Fruit fly (Drosophila melanogaster): ENCODE results near the gene CG12236.

CG12236 gene

dm6 chrX:5924378-5924777, 16.4 kb downstream of the CG12236 start:
- no peak for TF ChIP-seq mld (GFP tag; IDR thresholded peaks at IDR 0.05; ENCODE audit: partially characterized antibody)
- no peak for TF ChIP-seq Hey (tag; optimal IDR thresholded peaks at IDR 0.05)
- no peak for TF ChIP-seq CG6791 (GFP tag; IDR thresholded peaks at IDR 0.05; ENCODE audit: partially characterized antibody)
- TF ChIP-seq Abd-B (GFP tag; optimal IDR thresholded peaks at IDR 0.05) = no peak
- peak in 1 of 3 experiments; percentile 8 for TF ChIP-seq lola (GFP tag; optimal IDR thresholded peaks at IDR 0.05)
- TF ChIP-seq Side (GFP tag; optimal IDR thresholded peaks at IDR 0.05) = no peak
- TF ChIP-seq Doc3 (GFP tag; IDR thresholded peaks at IDR 0.05; ENCODE audit: partially characterized antibody) = no peak
- TF ChIP-seq Mad (GFP tag; optimal IDR thresholded peaks at IDR 0.05) = no peak
- 0 out of 3 replicates have a peak, but pooled peaks have one; percentile 29 for TF ChIP-seq CG7357 (GFP tag; IDR thresholded peaks at IDR 0.05)
- TF ChIP-seq wek (GFP tag; optimal IDR thresholded peaks at IDR 0.05) = no peak
- TF ChIP-seq chinmo (GFP tag; IDR thresholded peaks at IDR 0.05; ENCODE audit: partially characterized antibody) = no peak
- TF ChIP-seq CG30431 (GFP tag; optimal IDR thresholded peaks at IDR 0.05) = no peak
- TF ChIP-seq CG12391 (tag; optimal IDR thresholded peaks at IDR 0.05) = peak; percentile 27
- TF ChIP-seq Eip74EF (GFP tag; optimal IDR thresholded peaks at IDR 0.05) = no peak
- TF ChIP-seq ci (GFP tag; IDR thresholded peaks at IDR 0.05) = 0 out of 3 replicates have a peak, but pooled peaks have one; percentile 37
- peak; percentile 25 for TF ChIP-seq NfI (GFP tag; optimal IDR thresholded peaks at IDR 0.05)
- TF ChIP-seq vvl (GFP tag; IDR thresholded peaks at IDR 0.05) = peak; percentile 63; the same call in 1 of the 2 replicates
- TF ChIP-seq CG4820 (GFP tag; optimal IDR thresholded peaks at IDR 0.05) = peak; percentile 32
- no peak for TF ChIP-seq unc-4 (GFP tag; IDR thresholded peaks at IDR 0.05; ENCODE audit: partially characterized antibody)
- no peak for TF ChIP-seq jigr1 (GFP tag; IDR thresholded peaks at IDR 0.05)
- peak; percentile 68 for TF ChIP-seq gem (tag; optimal IDR thresholded peaks at IDR 0.05)
- no peak for TF ChIP-seq chm (GFP tag; IDR thresholded peaks at IDR 0.05)
- no peak for TF ChIP-seq CG13775 (GFP tag; optimal IDR thresholded peaks at IDR 0.05)
- TF ChIP-seq CG3838 (GFP tag; optimal IDR thresholded peaks at IDR 0.05) = no peak
- no peak for TF ChIP-seq CG32772 (GFP tag; IDR thresholded peaks at IDR 0.05)
- TF ChIP-seq Dll (GFP tag; IDR thresholded peaks at IDR 0.05; ENCODE audit: partially characterized antibody) = no peak
- TF ChIP-seq Fer2 (tag; optimal IDR thresholded peaks at IDR 0.05) = no peak
- no peak for TF ChIP-seq CG17568 (GFP tag; optimal IDR thresholded peaks at IDR 0.05)
- TF ChIP-seq sens (GFP tag) = peak; percentile 70
- TF ChIP-seq row (GFP tag; IDR thresholded peaks at IDR 0.05) = peak; percentile 59
- TF ChIP-seq CG18262 (tag; optimal IDR thresholded peaks at IDR 0.05) = peak; percentile 32
- no peak for TF ChIP-seq amos (GFP tag; IDR thresholded peaks at IDR 0.05; ENCODE audit: partially characterized antibody)
- no peak for TF ChIP-seq ham (GFP tag; IDR thresholded peaks at IDR 0.05)
- peak; percentile 10 for TF ChIP-seq bab2 (GFP tag; optimal IDR thresholded peaks at IDR 0.05)
- 0 out of 2 replicates have a peak, but pooled peaks have one; percentile 14 for TF ChIP-seq E2f2 (GFP tag; IDR thresholded peaks at IDR 0.05)
- no peak for TF ChIP-seq zen (tag; optimal IDR thresholded peaks at IDR 0.05)
- TF ChIP-seq CG9215 (GFP tag; IDR thresholded peaks at IDR 0.05) = no peak; the same call in 1 of the 2 replicates
- TF ChIP-seq CG14014 (GFP tag; IDR thresholded peaks at IDR 0.05) = peak; percentile 27; the same call in 1 of the 2 replicates
- TF ChIP-seq MESR4 (GFP tag; optimal IDR thresholded peaks at IDR 0.05) = no peak
- no peak for TF ChIP-seq CG16813 (GFP tag; IDR thresholded peaks at IDR 0.05; ENCODE audit: partially characterized antibody)
- peak; percentile 1 for TF ChIP-seq CG13624 (GFP tag; optimal IDR thresholded peaks at IDR 0.05)
- peak; percentile 38 for TF ChIP-seq CG7839 (tag; optimal IDR thresholded peaks at IDR 0.05)
- no peak for TF ChIP-seq da (GFP tag; optimal IDR thresholded peaks at IDR 0.05)
- peak; percentile 56 for TF ChIP-seq CG10979 (tag; optimal IDR thresholded peaks at IDR 0.05)
- peak; percentile 42 for TF ChIP-seq Blimp-1 (GFP tag; optimal IDR thresholded peaks at IDR 0.05)
- no peak for TF ChIP-seq CG8290 (GFP tag; optimal IDR thresholded peaks at IDR 0.05)
- no peak for TF ChIP-seq CG8290 (tag; optimal IDR thresholded peaks at IDR 0.05)
- TF ChIP-seq CG13123 (GFP tag; optimal IDR thresholded peaks at IDR 0.05) = no peak
- no peak for TF ChIP-seq CG3407 (GFP tag; optimal IDR thresholded peaks at IDR 0.05)

All from whole organism, embryonic.